Worm (Caenorhabditis elegans): Measurements from ENCODE around the gene nhr-242.

Gene nhr-242

DNA sequence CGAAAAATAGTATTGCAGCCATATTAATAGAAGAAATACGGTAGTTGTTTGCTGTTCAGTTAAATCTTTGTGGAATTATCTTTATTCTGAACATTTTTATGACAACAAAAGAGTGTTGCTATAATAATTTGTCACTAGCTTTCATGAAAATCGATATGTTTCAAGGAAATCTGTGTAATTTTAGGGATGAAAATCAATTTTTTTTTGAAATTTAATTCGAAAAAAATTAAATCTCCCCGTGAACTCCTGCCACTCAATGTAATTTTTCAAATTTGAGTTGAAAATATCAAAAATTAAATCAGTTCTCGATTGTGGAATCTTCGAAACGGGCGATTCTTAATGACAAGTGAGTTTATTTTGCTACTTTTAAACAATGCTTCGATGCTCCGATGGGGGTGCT is 20.0 kb downstream of the nhr-242 start, which contains the start of gene Y69A2AR.46:
Y69A2AR.46 (plus strand) TSS at position 301 of the 400 bp plus-strand sequence.
- no peak for TF ChIP-seq ztf-3 (GFP tag; optimal IDR thresholded peaks at IDR 0.05)
- no peak for TF ChIP-seq lsy-27 (tag; optimal IDR thresholded peaks at IDR 0.05; ENCODE audit: borderline replicate concordance, insufficient read depth)
- TF ChIP-seq tlf-1 (GFP tag; optimal IDR thresholded peaks at IDR 0.05): no peak
- TF ChIP-seq F10E7.11 (tag; optimal IDR thresholded peaks at IDR 0.05): no peak
- TF ChIP-seq snpc-3.4 (tag; optimal IDR thresholded peaks at IDR 0.05): no peak
- TF ChIP-seq lin-35 (GFP tag; optimal IDR thresholded peaks at IDR 0.05): no peak
- TF ChIP-seq ztf-28 (GFP tag; IDR thresholded peaks at IDR 0.05): no peak
- TF ChIP-seq ceh-79 (tag; optimal IDR thresholded peaks at IDR 0.05): no peak
- no peak for TF ChIP-seq nhr-120 (GFP tag; IDR thresholded peaks at IDR 0.05)
- no peak for TF ChIP-seq cebp-2 (GFP tag; IDR thresholded peaks at IDR 0.05)
- no peak for TF ChIP-seq snpc-1.1 (tag; optimal IDR thresholded peaks at IDR 0.05; ENCODE audit: insufficient read depth)
- no peak for TF ChIP-seq rcor-1 (GFP tag; IDR thresholded peaks at IDR 0.05)

ce11 chrIV:2556211-2556610 is 25.2 kb downstream of the nhr-242 start:
- TF ChIP-seq Y53F4B.3 (GFP tag; IDR thresholded peaks at IDR 0.05) (no peak), hmg-20 (GFP tag; IDR thresholded peaks at IDR 0.05) (no peak), atf-7 (tag; optimal IDR thresholded peaks at IDR 0.05) (no peak), sea-2 (GFP tag; IDR thresholded peaks at IDR 0.05) (no peak)

- no peak for TF ChIP-seq nfya-2 (GFP tag; IDR thresholded peaks at IDR 0.05)
- no peak for TF ChIP-seq athp-1 (tag; optimal IDR thresholded peaks at IDR 0.05)
- TF ChIP-seq Y53F4B.3 (GFP tag; IDR thresholded peaks at IDR 0.05): no peak
- no peak for TF ChIP-seq K12H6.12 (tag; optimal IDR thresholded peaks at IDR 0.05)
- peak; percentile 16; the same call in 1 of the 2 replicates for TF ChIP-seq egrh-3 (GFP tag; IDR thresholded peaks at IDR 0.05)
- no peak for TF ChIP-seq mes-4 (tag; optimal IDR thresholded peaks at IDR 0.05)
- no peak for TF ChIP-seq Y56A3A.18 (GFP tag; IDR thresholded peaks at IDR 0.05)
- TF ChIP-seq T07F8.4 (tag; optimal IDR thresholded peaks at IDR 0.05): no peak
- TF ChIP-seq lsl-1 (GFP tag; optimal IDR thresholded peaks at IDR 0.05): no peak
- TF ChIP-seq let-607 (tag; optimal IDR thresholded peaks at IDR 0.05): no peak
- TF ChIP-seq attf-6 (GFP tag; IDR thresholded peaks at IDR 0.05): no peak
- no peak for TF ChIP-seq F10E7.11 (tag; optimal IDR thresholded peaks at IDR 0.05)
- no peak for TF ChIP-seq F49E8.2 (tag; optimal IDR thresholded peaks at IDR 0.05; ENCODE audit: insufficient read depth)
- TF ChIP-seq ets-4 (GFP tag; optimal IDR thresholded peaks at IDR 0.05): no peak
- no peak for TF ChIP-seq lir-1 (GFP tag; conservative IDR thresholded peaks at IDR 0.05)
- TF ChIP-seq zfh-2 (GFP tag; conservative IDR thresholded peaks at IDR 0.05): peak; percentile 80
Measured at ce11 chrIV:2552855-2553254, 28.5 kb downstream of the nhr-242 start.

DNA sequence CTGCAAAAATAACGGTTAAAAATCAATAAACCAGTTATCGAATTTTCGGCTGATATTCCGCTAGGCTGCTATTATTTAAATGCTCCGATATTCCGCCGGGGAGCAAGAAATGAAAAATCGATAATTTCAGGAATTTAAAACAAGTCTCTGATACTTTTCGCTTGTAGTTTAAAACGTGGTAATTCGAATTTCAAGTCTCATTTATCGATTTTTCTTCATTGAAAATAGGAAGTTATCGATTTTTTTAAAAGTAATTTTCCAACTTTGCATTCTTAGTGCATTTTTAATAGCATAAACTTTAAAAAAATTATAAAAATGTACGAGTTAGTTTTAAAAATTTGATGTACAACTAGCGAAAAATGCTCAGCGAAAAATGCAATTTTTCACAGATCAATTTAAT is 29.1 kb downstream of the nhr-242 start:
- TF ChIP-seq tbp1 (GFP tag; optimal IDR thresholded peaks at IDR 0.05) (no peak), B0019.2 (GFP tag; conservative IDR thresholded peaks at IDR 0.05) (no peak), snpc-3.4 (tag; optimal IDR thresholded peaks at IDR 0.05) (no peak), hlh-26 (GFP tag; conservative IDR thresholded peaks at IDR 0.05) (no peak)
